Worm (Caenorhabditis elegans): ENCODE results near the gene ptr-14.

ptr-14 gene

DNA sequence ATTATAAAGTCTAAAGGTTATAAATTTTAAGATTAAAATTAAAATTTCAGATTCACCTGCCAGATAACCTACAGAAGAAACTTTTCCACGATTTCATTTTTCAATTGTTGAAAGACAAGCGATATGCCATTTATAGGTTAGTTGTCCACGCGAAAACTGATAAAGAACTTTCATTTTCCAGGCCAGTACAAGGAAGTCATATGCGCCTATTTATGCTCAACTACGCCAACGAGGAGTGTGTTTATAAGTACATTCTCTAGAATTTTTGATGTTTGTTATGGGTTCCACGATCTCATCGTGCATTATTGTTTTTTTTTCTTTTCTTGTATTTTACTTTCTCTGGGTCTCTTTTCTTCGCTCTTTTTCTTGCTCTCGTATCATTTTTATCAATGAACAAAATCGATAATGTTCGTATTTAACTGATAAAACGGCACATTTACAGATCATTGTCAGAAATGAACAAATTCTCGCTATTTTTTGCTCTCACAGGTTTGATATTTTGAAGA lies 8.6 kb upstream of the ptr-14 start, which contains the start of gene R09H10.3:
Gene R09H10.3, plus strand, starts transcription at position 456 of the 506 bp plus-strand sequence.
- TF ChIP-seq mml-1 (tag; optimal IDR thresholded peaks at IDR 0.05) = no peak
- peak; percentile 19 for TF ChIP-seq pqm-1 (tag; optimal IDR thresholded peaks at IDR 0.05)
- no peak for TF ChIP-seq ceh-82 (tag; optimal IDR thresholded peaks at IDR 0.05)
- peak; percentile 77 for TF ChIP-seq elt-2 (tag; optimal IDR thresholded peaks at IDR 0.05)
- no peak for TF ChIP-seq nhr-237 (tag; optimal IDR thresholded peaks at IDR 0.05)

DNA sequence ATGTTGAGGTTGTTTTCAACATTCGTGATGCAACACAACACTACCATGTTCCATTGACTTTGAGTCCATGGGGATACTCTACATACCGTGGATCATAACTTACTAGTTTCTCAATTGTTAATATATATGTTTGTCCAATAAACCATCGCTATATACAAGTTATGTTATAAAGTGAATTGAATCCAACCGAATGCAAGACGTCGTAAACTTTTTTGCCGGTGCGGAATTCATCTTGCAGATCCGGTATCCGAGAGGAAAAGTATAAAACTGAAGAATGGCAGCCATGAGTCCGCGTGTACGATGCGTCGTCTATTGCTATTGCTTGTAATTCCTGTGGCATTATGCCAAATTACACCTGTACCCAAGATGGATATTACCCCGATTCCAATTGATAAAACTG lies 7.0 kb upstream of the ptr-14 start, which contains the start of gene R09H10.6:
Gene R09H10.6, plus strand, starts transcription at position 301 of the 400 bp plus-strand sequence.
- no peak for TF ChIP-seq ZK546.5 (tag; optimal IDR thresholded peaks at IDR 0.05)
- no peak for TF ChIP-seq fkh-10 (GFP tag; optimal IDR thresholded peaks at IDR 0.05)
- TF ChIP-seq nhr-23 (tag; optimal IDR thresholded peaks at IDR 0.05) = no peak
- TF ChIP-seq snpc-4 (tag; optimal IDR thresholded peaks at IDR 0.05) = no peak
- TF ChIP-seq nhr-237 (tag; optimal IDR thresholded peaks at IDR 0.05) = no peak
- no peak for TF ChIP-seq tbx-2 (tag; optimal IDR thresholded peaks at IDR 0.05)

DNA sequence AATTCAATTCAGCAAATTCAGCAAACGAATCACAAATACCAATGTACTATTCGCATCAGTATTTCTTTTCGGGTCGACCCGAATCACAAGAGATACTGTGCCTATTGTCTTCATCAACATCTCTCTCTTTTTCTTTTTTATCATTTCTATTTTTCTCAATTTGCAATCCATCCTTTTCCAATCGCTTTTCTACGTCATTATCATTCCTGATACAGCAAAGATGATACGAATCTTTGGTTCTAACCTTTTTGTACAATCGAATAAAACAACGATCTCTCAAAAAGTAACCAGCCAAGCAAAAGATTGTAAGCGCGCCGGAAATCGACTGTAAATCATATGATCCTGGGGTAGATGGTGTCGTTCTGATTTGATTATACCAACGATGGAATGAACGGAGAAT lies 5.3 kb upstream of the ptr-14 start:
- TF ChIP-seq ztf-11 (tag; optimal IDR thresholded peaks at IDR 0.05) (no peak), fkh-2 (tag; optimal IDR thresholded peaks at IDR 0.05) (no peak), skn-1 (tag; optimal IDR thresholded peaks at IDR 0.05) (no peak), nhr-23 (tag; optimal IDR thresholded peaks at IDR 0.05) (no peak), elt-2 (tag; optimal IDR thresholded peaks at IDR 0.05) (no peak), nhr-237 (tag; optimal IDR thresholded peaks at IDR 0.05) (no peak), ZK546.5 (tag; optimal IDR thresholded peaks at IDR 0.05) (no peak)

DNA sequence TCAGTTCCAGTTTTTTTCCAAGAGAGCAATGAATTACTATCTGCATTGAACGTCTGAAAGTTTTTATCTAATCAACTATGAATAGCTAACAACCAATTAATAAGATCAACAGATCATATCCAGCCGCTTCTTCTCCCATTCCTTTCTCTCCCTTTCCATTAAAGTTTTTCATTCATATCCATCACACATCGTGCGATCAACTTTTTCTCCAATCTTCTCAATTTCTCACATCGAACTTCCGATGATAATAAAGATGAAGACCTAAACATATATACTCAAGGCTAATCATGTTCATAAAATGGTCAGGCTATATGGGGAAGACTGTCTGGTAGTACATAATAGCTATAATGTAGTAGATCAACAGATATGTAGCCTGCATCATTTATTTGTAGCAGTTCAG lies 2.9 kb upstream of the ptr-14 start:
- peak; percentile 36 for TF ChIP-seq nhr-25 (tag; optimal IDR thresholded peaks at IDR 0.05)
- TF ChIP-seq lin-39 (tag; optimal IDR thresholded peaks at IDR 0.05) = no peak
- TF ChIP-seq lin-15B (tag; optimal IDR thresholded peaks at IDR 0.05) = no peak
- TF ChIP-seq fos-1 (tag; optimal IDR thresholded peaks at IDR 0.05) = no peak
- TF ChIP-seq nhr-23 (tag; optimal IDR thresholded peaks at IDR 0.05) = peak; percentile 5

DNA sequence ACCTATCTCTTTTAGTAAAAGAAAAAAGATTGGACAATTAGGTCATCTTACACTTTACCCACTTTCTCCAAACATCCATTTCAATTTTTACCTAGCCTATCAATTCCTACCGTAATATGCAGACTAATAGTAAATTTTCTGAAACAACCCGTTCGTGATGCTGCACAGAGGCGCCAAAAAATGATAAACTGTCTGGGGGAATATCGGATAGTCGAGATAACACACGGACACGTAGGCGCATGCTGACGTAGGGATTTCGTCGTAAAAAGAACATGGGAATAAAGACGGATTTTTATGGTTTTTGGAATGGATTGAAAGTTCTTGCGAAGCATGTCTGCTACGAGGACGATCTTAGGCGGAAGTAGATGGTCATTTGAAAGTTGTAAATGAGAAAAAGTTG lies 1.1 kb downstream of the ptr-14 start:
- no peak for TF ChIP-seq nhr-25 (tag; optimal IDR thresholded peaks at IDR 0.05)
- no peak for TF ChIP-seq pha-4 (tag; optimal IDR thresholded peaks at IDR 0.05)
- TF ChIP-seq nhr-23 (tag; optimal IDR thresholded peaks at IDR 0.05) = no peak
- TF ChIP-seq egl-5 (tag; optimal IDR thresholded peaks at IDR 0.05) = no peak
- no peak for TF ChIP-seq hmg-11 (tag; optimal IDR thresholded peaks at IDR 0.05)
- no peak for TF ChIP-seq ceh-9 (tag; optimal IDR thresholded peaks at IDR 0.05)
- TF ChIP-seq daf-12 (tag; optimal IDR thresholded peaks at IDR 0.05) = no peak
- TF ChIP-seq skn-1 (tag; optimal IDR thresholded peaks at IDR 0.05) = no peak
- no peak for TF ChIP-seq tbx-2 (tag; optimal IDR thresholded peaks at IDR 0.05)
- no peak for TF ChIP-seq mdl-1 (tag; optimal IDR thresholded peaks at IDR 0.05)
- no peak for TF ChIP-seq eor-1 (tag; optimal IDR thresholded peaks at IDR 0.05)
- TF ChIP-seq pqm-1 (tag; optimal IDR thresholded peaks at IDR 0.05) = no peak
- no peak for TF ChIP-seq zag-1 (tag; optimal IDR thresholded peaks at IDR 0.05)

DNA sequence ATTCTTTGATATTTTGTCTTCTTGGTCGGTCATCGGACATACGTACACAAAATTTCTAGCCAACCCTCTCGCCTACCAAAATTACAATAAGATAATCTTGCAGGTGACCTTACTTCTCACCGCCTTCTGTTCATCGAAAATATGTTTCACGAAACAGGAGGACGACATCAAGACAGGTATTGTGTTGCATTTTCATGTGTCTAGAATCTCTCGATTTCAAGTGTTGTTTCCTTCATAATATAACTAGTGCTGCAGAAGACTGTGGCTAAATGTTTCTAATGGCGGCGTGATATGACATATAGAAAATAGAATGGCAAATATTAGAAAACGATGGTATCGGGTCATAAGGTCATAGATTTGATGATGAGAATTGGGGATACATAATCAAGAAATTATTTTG lies 1.9 kb downstream of the ptr-14 start:
- TF ChIP-seq nhr-43 (tag; optimal IDR thresholded peaks at IDR 0.05; ENCODE audit: poor library complexity, severe bottlenecking) (peak; percentile 21), mdl-1 (tag; optimal IDR thresholded peaks at IDR 0.05) (no peak), nhr-25 (tag; optimal IDR thresholded peaks at IDR 0.05) (peak; percentile 92), nhr-237 (tag; optimal IDR thresholded peaks at IDR 0.05) (no peak), nhr-23 (tag; optimal IDR thresholded peaks at IDR 0.05) (peak; percentile 26), sea-2 (GFP tag; optimal IDR thresholded peaks at IDR 0.05) (no peak), pha-4 (tag; optimal IDR thresholded peaks at IDR 0.05) (no peak), ztf-11 (tag; optimal IDR thresholded peaks at IDR 0.05) (no peak), ceh-9 (tag; optimal IDR thresholded peaks at IDR 0.05) (no peak), nhr-11 (tag; optimal IDR thresholded peaks at IDR 0.05) (no peak), unc-62 (GFP tag; optimal IDR thresholded peaks at IDR 0.05) (no peak), egl-5 (tag; optimal IDR thresholded peaks at IDR 0.05) (no peak), nhr-77 (tag; optimal IDR thresholded peaks at IDR 0.05) (no peak), zag-1 (tag; optimal IDR thresholded peaks at IDR 0.05) (no peak), nhr-28 (tag; optimal IDR thresholded peaks at IDR 0.05) (no peak)

Measured in whole organism, L3 larva.